Comparison of ENCODE assay signal across 1 fruit fly cellular context in genomic region chr2L:2874542-2875194, dm6.
TF ChIP-seq lines count a peak whose summit lies in the region.

Gene CG8814, plus strand, starts transcription at chr2L:2874890.

TF ChIP-seq in whole organism, embryonic, 481 proteins besides CTCF, POLR2A, EP300 and RAD21 (continued from another document and continues in another):
- TF ChIP-seq Bgb (GFP tag; IDR thresholded peaks at IDR 0.05; lab: Robert Waterston, UW; ENCODE audit: partially characterized antibody): peak; percentile 77
- TF ChIP-seq CG2199 (GFP tag; IDR thresholded peaks at IDR 0.05; lab: Robert Waterston, UW): no peak
- TF ChIP-seq CG15011 (GFP tag; optimal IDR thresholded peaks at IDR 0.05; lab: Kevin White, UChicago): peak; percentile 49
- TF ChIP-seq CG10462 (GFP tag; optimal IDR thresholded peaks at IDR 0.05; lab: Kevin White, UChicago): peak; percentile 65
- TF ChIP-seq CG13287 (GFP tag; IDR thresholded peaks at IDR 0.05; lab: Robert Waterston, UW; ENCODE audit: partially characterized antibody): peak; percentile 80
- peak; percentile 66 for TF ChIP-seq Hr51 (GFP tag; optimal IDR thresholded peaks at IDR 0.05; lab: Kevin White, UChicago)
- no peak for TF ChIP-seq CG30431 (GFP tag; optimal IDR thresholded peaks at IDR 0.05; lab: Kevin White, UChicago)
- peak; percentile 26 for TF ChIP-seq bab2 (GFP tag; optimal IDR thresholded peaks at IDR 0.05; lab: Kevin White, UChicago)
- no peak for TF ChIP-seq da (GFP tag; optimal IDR thresholded peaks at IDR 0.05; lab: Kevin White, UChicago)
- peak; percentile 39 for TF ChIP-seq Mad (GFP tag; optimal IDR thresholded peaks at IDR 0.05; lab: Kevin White, UChicago)
- peak; percentile 77; the same call in 3 of the 4 replicates for TF ChIP-seq Gug (GFP tag; IDR thresholded peaks at IDR 0.05; lab: Robert Waterston, UW)
- TF ChIP-seq crp (GFP tag; optimal IDR thresholded peaks at IDR 0.05; lab: Kevin White, UChicago): peak in 1 of 2 experiments; percentile 39
- TF ChIP-seq gcm2 (GFP tag; optimal IDR thresholded peaks at IDR 0.05; lab: Kevin White, UChicago): no peak
- TF ChIP-seq CG12071 (GFP tag; optimal IDR thresholded peaks at IDR 0.05; lab: Kevin White, UChicago): peak; percentile 34
- TF ChIP-seq Hsf (GFP tag; optimal IDR thresholded peaks at IDR 0.05; lab: Kevin White, UChicago): peak; percentile 37
- TF ChIP-seq Rx (GFP tag; IDR thresholded peaks at IDR 0.05; lab: Robert Waterston, UW): 0 out of 2 replicates have a peak, but pooled peaks have one; percentile 43
- TF ChIP-seq Fer3 (tag; optimal IDR thresholded peaks at IDR 0.05; lab: Kevin White, UChicago): peak; percentile 14
- peak; percentile 67 for TF ChIP-seq CG7556 (GFP tag; optimal IDR thresholded peaks at IDR 0.05; lab: Kevin White, UChicago)
- TF ChIP-seq z (GFP tag; IDR thresholded peaks at IDR 0.05; lab: Robert Waterston, UW): no peak
- no peak for TF ChIP-seq NC2β (GFP tag; optimal IDR thresholded peaks at IDR 0.05; lab: Kevin White, UChicago)
- no peak for TF ChIP-seq Elba2 (GFP tag; optimal IDR thresholded peaks at IDR 0.05; lab: Kevin White, UChicago)
- peak; percentile 75 for TF ChIP-seq lab (GFP tag; optimal IDR thresholded peaks at IDR 0.05; lab: Kevin White, UChicago)
- no peak for TF ChIP-seq Myb (GFP tag; optimal IDR thresholded peaks at IDR 0.05; lab: Kevin White, UChicago)
- TF ChIP-seq danr (GFP tag; IDR thresholded peaks at IDR 0.05; lab: Robert Waterston, UW): no peak
- TF ChIP-seq shn (GFP tag; optimal IDR thresholded peaks at IDR 0.05; lab: Kevin White, UChicago): no peak
- peak; percentile 85 for TF ChIP-seq CG16813 (GFP tag; IDR thresholded peaks at IDR 0.05; lab: Robert Waterston, UW; ENCODE audit: partially characterized antibody)
- peak; percentile 94 for TF ChIP-seq row (GFP tag; IDR thresholded peaks at IDR 0.05; lab: Robert Waterston, UW)
- peak; percentile 59 for TF ChIP-seq tio (GFP tag; optimal IDR thresholded peaks at IDR 0.05; lab: Kevin White, UChicago)
- TF ChIP-seq ac (GFP tag; optimal IDR thresholded peaks at IDR 0.05; lab: Kevin White, UChicago): no peak
- TF ChIP-seq dan (GFP tag; IDR thresholded peaks at IDR 0.05; lab: Robert Waterston, UW): no peak
- TF ChIP-seq CG8281 (tag; optimal IDR thresholded peaks at IDR 0.05; lab: Kevin White, UChicago): no peak
- TF ChIP-seq knrl (GFP tag; IDR thresholded peaks at IDR 0.05; lab: Robert Waterston, UW; ENCODE audit: partially characterized antibody): peak; percentile 89
- TF ChIP-seq CG15601 (tag; optimal IDR thresholded peaks at IDR 0.05; lab: Kevin White, UChicago): peak; percentile 68
- TF ChIP-seq CG7963 (GFP tag; IDR thresholded peaks at IDR 0.05; lab: Robert Waterston, UW; ENCODE audit: partially characterized antibody): no peak; the same call in 2 of the 3 replicates
- no peak for TF ChIP-seq repo (GFP tag; optimal IDR thresholded peaks at IDR 0.05; lab: Kevin White, UChicago)
- TF ChIP-seq emc (GFP tag; optimal IDR thresholded peaks at IDR 0.05; lab: Kevin White, UChicago): no peak
- no peak for TF ChIP-seq pros (GFP tag; optimal IDR thresholded peaks at IDR 0.05; lab: Kevin White, UChicago)
- no peak for TF ChIP-seq Asciz (GFP tag; optimal IDR thresholded peaks at IDR 0.05; lab: Kevin White, UChicago)
- peak; percentile 54 for TF ChIP-seq D19B (GFP tag; optimal IDR thresholded peaks at IDR 0.05; lab: Kevin White, UChicago)
- TF ChIP-seq CG13775 (GFP tag; optimal IDR thresholded peaks at IDR 0.05; lab: Kevin White, UChicago): peak; percentile 82
- TF ChIP-seq CG1792 (GFP tag; optimal IDR thresholded peaks at IDR 0.05; lab: Kevin White, UChicago): no peak
- TF ChIP-seq tup (GFP tag; optimal IDR thresholded peaks at IDR 0.05; lab: Kevin White, UChicago): no peak
- TF ChIP-seq Ada2b (GFP tag; IDR thresholded peaks at IDR 0.05; lab: Robert Waterston, UW): peak; percentile 56
- no peak for TF ChIP-seq peb (GFP tag; IDR thresholded peaks at IDR 0.05; lab: Robert Waterston, UW)
- TF ChIP-seq tll (GFP tag; optimal IDR thresholded peaks at IDR 0.05; lab: Kevin White, UChicago): peak; percentile 96 to 98
- no peak for TF ChIP-seq Kr (GFP tag; optimal IDR thresholded peaks at IDR 0.05; lab: Kevin White, UChicago)
- peak; percentile 32 for TF ChIP-seq cwo (GFP tag; optimal IDR thresholded peaks at IDR 0.05; lab: Kevin White, UChicago)
- TF ChIP-seq ato (GFP tag; IDR thresholded peaks at IDR 0.05; lab: Robert Waterston, UW; ENCODE audit: partially characterized antibody): no peak
- peak; percentile 34 for TF ChIP-seq sd (tag; optimal IDR thresholded peaks at IDR 0.05; lab: Kevin White, UChicago)
- TF ChIP-seq CG16863 (GFP tag; optimal IDR thresholded peaks at IDR 0.05; lab: Kevin White, UChicago): peak; percentile 42
- TF ChIP-seq CG10147 (GFP tag; optimal IDR thresholded peaks at IDR 0.05; lab: Kevin White, UChicago): peak; percentile 69
- peak; percentile 80 for TF ChIP-seq Sry-δ (GFP tag; optimal IDR thresholded peaks at IDR 0.05; lab: Kevin White, UChicago)
- peak; percentile 85 for TF ChIP-seq CG31224 (GFP tag; IDR thresholded peaks at IDR 0.05; lab: Robert Waterston, UW)
- TF ChIP-seq CG17568 (GFP tag; optimal IDR thresholded peaks at IDR 0.05; lab: Kevin White, UChicago): no peak
- TF ChIP-seq Doc2 (GFP tag; IDR thresholded peaks at IDR 0.05; lab: Robert Waterston, UW): no peak
- TF ChIP-seq E2f1 (GFP tag; IDR thresholded peaks at IDR 0.05; lab: Robert Waterston, UW): peak; percentile 47; the same call in 1 of the 2 replicates
- TF ChIP-seq twi (tag; optimal IDR thresholded peaks at IDR 0.05; lab: Kevin White, UChicago): peak; percentile 69
- TF ChIP-seq Lhr (GFP tag; optimal IDR thresholded peaks at IDR 0.05; lab: Kevin White, UChicago): peak; percentile 66
- peak; percentile 72; the same call in 2 of the 3 replicates for TF ChIP-seq dysf (GFP tag; IDR thresholded peaks at IDR 0.05; lab: Robert Waterston, UW)
- peak; percentile 46; the same call in 1 of the 2 replicates for TF ChIP-seq CG8765 (GFP tag; IDR thresholded peaks at IDR 0.05; lab: Robert Waterston, UW)
- no peak for TF ChIP-seq CG4617 (GFP tag; optimal IDR thresholded peaks at IDR 0.05; lab: Kevin White, UChicago; ENCODE audit: borderline replicate concordance)
- peak; percentile 63; the same call in 1 of the 2 replicates for TF ChIP-seq CG11247 (GFP tag; IDR thresholded peaks at IDR 0.05; lab: Robert Waterston, UW)
- peak; percentile 62 for TF ChIP-seq esg (GFP tag; conservative IDR thresholded peaks at IDR 0.05; lab: Robert Waterston, UW)
- peak; percentile 65; the same call in 2 of the 3 replicates for TF ChIP-seq jigr1 (GFP tag; IDR thresholded peaks at IDR 0.05; lab: Robert Waterston, UW)
- TF ChIP-seq CG8359 (GFP tag; optimal IDR thresholded peaks at IDR 0.05; lab: Kevin White, UChicago; ENCODE audit: borderline replicate concordance): no peak
- TF ChIP-seq CG6813 (GFP tag; optimal IDR thresholded peaks at IDR 0.05; lab: Kevin White, UChicago): no peak
- peak; percentile 54 for TF ChIP-seq Sox102F (GFP tag; optimal IDR thresholded peaks at IDR 0.05; lab: Kevin White, UChicago)
- no peak for TF ChIP-seq disco-r (GFP tag; optimal IDR thresholded peaks at IDR 0.05; lab: Kevin White, UChicago)
- TF ChIP-seq fd102C (GFP tag; optimal IDR thresholded peaks at IDR 0.05; lab: Kevin White, UChicago): no peak
- peak; percentile 90 for TF ChIP-seq CG9932 (GFP tag; IDR thresholded peaks at IDR 0.05; lab: Robert Waterston, UW)
- TF ChIP-seq h (optimal IDR thresholded peaks at IDR 0.05; lab: Kevin White, UChicago): no peak
- TF ChIP-seq Gsc (GFP tag; IDR thresholded peaks at IDR 0.05; lab: Robert Waterston, UW): no peak
- peak; percentile 66; the same call in 2 of the 3 replicates for TF ChIP-seq HLH4C (GFP tag; IDR thresholded peaks at IDR 0.05; lab: Robert Waterston, UW; ENCODE audit: partially characterized antibody)
- TF ChIP-seq Hmr (GFP tag; optimal IDR thresholded peaks at IDR 0.05; lab: Kevin White, UChicago): peak; percentile 69
- TF ChIP-seq MESR4 (GFP tag; optimal IDR thresholded peaks at IDR 0.05; lab: Kevin White, UChicago): peak; percentile 61
- TF ChIP-seq CG6175 (GFP tag; IDR thresholded peaks at IDR 0.05; lab: Robert Waterston, UW): no peak
- TF ChIP-seq Bdp1 (GFP tag; optimal IDR thresholded peaks at IDR 0.05; lab: Kevin White, UChicago): no peak
- TF ChIP-seq CG6683 (GFP tag; optimal IDR thresholded peaks at IDR 0.05; lab: Kevin White, UChicago): no peak
- TF ChIP-seq CG2678 (tag; optimal IDR thresholded peaks at IDR 0.05; lab: Kevin White, UChicago): peak; percentile 74
- no peak for TF ChIP-seq CG1529 (GFP tag; optimal IDR thresholded peaks at IDR 0.05; lab: Kevin White, UChicago)
- peak; percentile 27 to 75 for TF ChIP-seq dpn (GFP tag; optimal IDR thresholded peaks at IDR 0.05; lab: Kevin White, UChicago)
- peak; percentile 58 for TF ChIP-seq CG18476 (GFP tag; optimal IDR thresholded peaks at IDR 0.05; lab: Kevin White, UChicago)
- TF ChIP-seq CG42726 (GFP tag; IDR thresholded peaks at IDR 0.05; lab: Robert Waterston, UW; ENCODE audit: partially characterized antibody): 0 out of 2 replicates have a peak, but pooled peaks have one; percentile 14
- TF ChIP-seq CG6791 (GFP tag; IDR thresholded peaks at IDR 0.05; lab: Robert Waterston, UW; ENCODE audit: partially characterized antibody): peak; percentile 75; the same call in 2 of the 3 replicates
- no peak for TF ChIP-seq CG13296 (GFP tag; optimal IDR thresholded peaks at IDR 0.05; lab: Kevin White, UChicago)
- no peak for TF ChIP-seq bigmax (GFP tag; optimal IDR thresholded peaks at IDR 0.05; lab: Kevin White, UChicago)
- no peak for TF ChIP-seq CG13624 (GFP tag; optimal IDR thresholded peaks at IDR 0.05; lab: Kevin White, UChicago)
- peak; percentile 27 for TF ChIP-seq Blimp-1 (GFP tag; optimal IDR thresholded peaks at IDR 0.05; lab: Kevin White, UChicago)
- TF ChIP-seq H15 (GFP tag; IDR thresholded peaks at IDR 0.05; lab: Robert Waterston, UW): 0 out of 3 replicates have a peak, but pooled peaks have one; percentile 14
- TF ChIP-seq Xbp1 (GFP tag; optimal IDR thresholded peaks at IDR 0.05; lab: Kevin White, UChicago): peak; percentile 75
- no peak for TF ChIP-seq CG12236 (GFP tag; optimal IDR thresholded peaks at IDR 0.05; lab: Kevin White, UChicago)
- TF ChIP-seq CG12769 (tag; optimal IDR thresholded peaks at IDR 0.05; lab: Kevin White, UChicago): no peak
- TF ChIP-seq schlank (tag; optimal IDR thresholded peaks at IDR 0.05; lab: Kevin White, UChicago): peak; percentile 1
- TF ChIP-seq tgo (GFP tag; IDR thresholded peaks at IDR 0.05; lab: Robert Waterston, UW): peak; percentile 71
- TF ChIP-seq CG5245 (GFP tag; optimal IDR thresholded peaks at IDR 0.05; lab: Kevin White, UChicago): peak; percentile 18
- peak; percentile 62 for TF ChIP-seq Sox100B (GFP tag; optimal IDR thresholded peaks at IDR 0.05; lab: Kevin White, UChicago)
- no peak for TF ChIP-seq CG3163 (GFP tag; optimal IDR thresholded peaks at IDR 0.05; lab: Kevin White, UChicago)
- peak; percentile 54 for TF ChIP-seq nerfin-1 (tag; optimal IDR thresholded peaks at IDR 0.05; lab: Kevin White, UChicago)
- peak; percentile 28 for TF ChIP-seq CG18011 (GFP tag; optimal IDR thresholded peaks at IDR 0.05; lab: Kevin White, UChicago)
- TF ChIP-seq CG8290 (GFP tag; optimal IDR thresholded peaks at IDR 0.05; lab: Kevin White, UChicago): peak; percentile 77
- peak in 1 of 2 experiments; percentile 71 for TF ChIP-seq CG8290 (tag; optimal IDR thresholded peaks at IDR 0.05; lab: Kevin White, UChicago)
- TF ChIP-seq slou (GFP tag; optimal IDR thresholded peaks at IDR 0.05; lab: Kevin White, UChicago): peak; percentile 68
- no peak for TF ChIP-seq odd (GFP tag; optimal IDR thresholded peaks at IDR 0.05; lab: Kevin White, UChicago)
- TF ChIP-seq cas (GFP tag; IDR thresholded peaks at IDR 0.05; lab: Robert Waterston, UW): peak; percentile 49; the same call in 1 of the 2 replicates
- TF ChIP-seq bsh (GFP tag; optimal IDR thresholded peaks at IDR 0.05; lab: Kevin White, UChicago): peak; percentile 26 to 83
- peak; percentile 67 for TF ChIP-seq CG1602 (GFP tag; optimal IDR thresholded peaks at IDR 0.05; lab: Kevin White, UChicago)
- peak; percentile 83 for TF ChIP-seq CG12391 (tag; optimal IDR thresholded peaks at IDR 0.05; lab: Kevin White, UChicago)
- TF ChIP-seq trh (GFP tag; optimal IDR thresholded peaks at IDR 0.05; lab: Kevin White, UChicago): peak; percentile 45
- TF ChIP-seq sob (GFP tag; IDR thresholded peaks at IDR 0.05; lab: Robert Waterston, UW): peak; percentile 74
- TF ChIP-seq Eip74EF (GFP tag; optimal IDR thresholded peaks at IDR 0.05; lab: Kevin White, UChicago): no peak
- peak; percentile 38 for TF ChIP-seq CG9609 (GFP tag; optimal IDR thresholded peaks at IDR 0.05; lab: Kevin White, UChicago)
- TF ChIP-seq ftz-f1 (GFP tag; optimal IDR thresholded peaks at IDR 0.05; lab: Kevin White, UChicago): no peak
- TF ChIP-seq CG6254 (GFP tag; optimal IDR thresholded peaks at IDR 0.05; lab: Kevin White, UChicago): no peak
- no peak for TF ChIP-seq CG5953 (GFP tag; IDR thresholded peaks at IDR 0.05; lab: Robert Waterston, UW)
- peak; percentile 56; the same call in 1 of the 2 replicates for TF ChIP-seq Atf6 (GFP tag; IDR thresholded peaks at IDR 0.05; lab: Robert Waterston, UW)
- TF ChIP-seq maf-S (GFP tag; optimal IDR thresholded peaks at IDR 0.05; lab: Kevin White, UChicago): peak; percentile 42
- TF ChIP-seq CG11085 (GFP tag; IDR thresholded peaks at IDR 0.05; lab: Robert Waterston, UW): peak; percentile 69
- TF ChIP-seq CG33557 (GFP tag; optimal IDR thresholded peaks at IDR 0.05; lab: Kevin White, UChicago): peak; percentile 40
- TF ChIP-seq sc (optimal IDR thresholded peaks at IDR 0.05; lab: Kevin White, UChicago): no peak
- peak; percentile 31 for TF ChIP-seq sc (GFP tag; optimal IDR thresholded peaks at IDR 0.05; lab: Kevin White, UChicago)
- TF ChIP-seq nau (GFP tag; optimal IDR thresholded peaks at IDR 0.05; lab: Kevin White, UChicago): peak; percentile 22
- no peak for TF ChIP-seq CG33213 (GFP tag; optimal IDR thresholded peaks at IDR 0.05; lab: Kevin White, UChicago)
- peak; percentile 54 for TF ChIP-seq CG10654 (GFP tag; optimal IDR thresholded peaks at IDR 0.05; lab: Kevin White, UChicago)
- TF ChIP-seq CG1233 (GFP tag; optimal IDR thresholded peaks at IDR 0.05; lab: Kevin White, UChicago): peak; percentile 43
- peak; percentile 33 for TF ChIP-seq Bteb2 (GFP tag; optimal IDR thresholded peaks at IDR 0.05; lab: Kevin White, UChicago)
- peak; percentile 68 for TF ChIP-seq CG2129 (GFP tag; IDR thresholded peaks at IDR 0.05; lab: Robert Waterston, UW; ENCODE audit: partially characterized antibody)
- TF ChIP-seq CG12659 (GFP tag; optimal IDR thresholded peaks at IDR 0.05; lab: Kevin White, UChicago): peak; percentile 91
- no peak for TF ChIP-seq bowl (GFP tag; IDR thresholded peaks at IDR 0.05; lab: Robert Waterston, UW)
- no peak for TF ChIP-seq CG6854 (GFP tag; optimal IDR thresholded peaks at IDR 0.05; lab: Kevin White, UChicago)
